Worm (Caenorhabditis elegans) whole organism, young adult: ENCODE data around the gene cest-2.2.

ENCODE experiments used
- B0261.1 ChIP-seq: sonication (generic microtip); optimal IDR thresholded peaks from 2 replicates; lab custom pipeline; 2016; ENCODE audit warnings: mild to moderate bottlenecking, missing genetic modification characterization, moderate library complexity, missing compliant biosample characterization
- C06A6.2 ChIP-seq: fragments of 200-800 bp; sonication (Bioruptor generic); conservative IDR thresholded peaks from 2 replicates; pipeline ENCODE4 v1.3.6; 2022; ENCODE audit warnings: missing genetic modification characterization, missing compliant biosample characterization
- C17E4.6 ChIP-seq: fragments of 200-800 bp; sonication (Bioruptor generic); IDR thresholded peaks from 2 replicates; pipeline ENCODE4 v1.3.6; 2022; ENCODE audit warnings: missing genetic modification reagents, missing genetic modification characterization, missing compliant biosample characterization
- D2030.7 ChIP-seq: fragments of 200-800 bp; sonication (Bioruptor generic); IDR thresholded peaks from 2 replicates; pipeline ENCODE4 v1.3.6; 2022; ENCODE audit warnings: missing genetic modification reagents, missing genetic modification characterization, missing compliant biosample characterization
- F10E7.11 ChIP-seq: sonication (generic microtip); optimal IDR thresholded peaks from 2 replicates; lab custom pipeline; 2017; ENCODE audit warnings: mild to moderate bottlenecking, missing genetic modification characterization, moderate library complexity, missing compliant biosample characterization
- F22D6.2 ChIP-seq: sonication (generic microtip); optimal IDR thresholded peaks from 2 replicates; lab custom pipeline; 2016; ENCODE audit warnings: mild to moderate bottlenecking, missing genetic modification characterization, missing compliant biosample characterization
- F37B4.10 ChIP-seq: fragments of 200-800 bp; sonication (Bioruptor generic); IDR thresholded peaks from 2 replicates; pipeline ENCODE4 v1.3.6; 2022; ENCODE audit warnings: missing genetic modification characterization, missing compliant biosample characterization
- F57C9.4 ChIP-seq: sonication (generic microtip); optimal IDR thresholded peaks from 2 replicates; lab custom pipeline; 2017; ENCODE audit warnings: mild to moderate bottlenecking, missing genetic modification characterization, missing compliant biosample characterization
- K12H6.12 ChIP-seq: fragments of 200-800 bp; sonication (Bioruptor generic); optimal IDR thresholded peaks from 2 replicates; lab custom pipeline; 2018; ENCODE audit warnings: mild to moderate bottlenecking, missing genetic modification characterization, missing compliant biosample characterization
- Y53F4B.3 ChIP-seq: fragments of 200-800 bp; sonication (Bioruptor generic); IDR thresholded peaks from 2 replicates; pipeline ENCODE4 v1.3.6; 2022; ENCODE audit warnings: missing genetic modification reagents, missing genetic modification characterization, missing compliant biosample characterization
- akir-1 ChIP-seq: fragments of 200-800 bp; sonication (Bioruptor generic); optimal IDR thresholded peaks from 2 replicates; lab custom pipeline; 2018; ENCODE audit warnings: mild to moderate bottlenecking, missing genetic modification characterization, moderate library complexity, missing compliant biosample characterization
- ama-1 ChIP-seq, 3 experiments: fragments of 150-350 bp in 1 of 3; sonication (generic microtip) in 2 of 3; optimal IDR thresholded peaks; 2 replicates each; lab custom pipeline; 2014 to 2018; ENCODE audit warnings: missing biosample characterization in 2 of 3, missing genetic modification characterization in 2 of 3, missing genetic modification reagents in 2 of 3
- aptf-3 ChIP-seq: fragments of 200-800 bp; sonication (Bioruptor generic); IDR thresholded peaks from 2 replicates; pipeline ENCODE4 v1.3.6; 2022; ENCODE audit warnings: missing genetic modification characterization, missing compliant biosample characterization
- athp-1 ChIP-seq: sonication (generic microtip); optimal IDR thresholded peaks from 2 replicates; lab custom pipeline; 2017; ENCODE audit warnings: mild to moderate bottlenecking, missing genetic modification characterization, missing compliant biosample characterization
- ceh-100 ChIP-seq: fragments of 200-800 bp; sonication (Bioruptor generic); IDR thresholded peaks from 2 replicates; pipeline ENCODE4 v1.3.6; 2022; ENCODE audit warnings: missing genetic modification reagents, missing genetic modification characterization, missing compliant biosample characterization
- ceh-27 ChIP-seq: fragments of 200-800 bp; sonication (Bioruptor generic); optimal IDR thresholded peaks from 2 replicates; lab custom pipeline; 2018; ENCODE audit warnings: mild to moderate bottlenecking, missing genetic modification characterization, moderate library complexity, missing compliant biosample characterization
- ceh-40 ChIP-seq: fragments of 200-800 bp; sonication (Bioruptor generic); IDR thresholded peaks from 2 replicates; pipeline ENCODE4 v1.3.6; 2022; ENCODE audit warnings: missing genetic modification characterization, missing compliant biosample characterization
- ceh-91 ChIP-seq: fragments of 200-800 bp; sonication (Bioruptor generic); IDR thresholded peaks from 2 replicates; pipeline ENCODE4 v1.3.6; 2022; ENCODE audit warnings: missing genetic modification reagents, missing genetic modification characterization, missing compliant biosample characterization
- dox-1 ChIP-seq: fragments of 200-800 bp; sonication (Bioruptor generic); IDR thresholded peaks from 2 replicates; pipeline ENCODE4 v1.3.6; 2022; ENCODE audit warnings: missing genetic modification reagents, missing genetic modification characterization, missing compliant biosample characterization
- efl-1 ChIP-seq: fragments of 150-350 bp; optimal IDR thresholded peaks from 2 replicates; lab custom pipeline; 2014; ENCODE audit warnings: missing biosample characterization, missing genetic modification reagents, missing genetic modification characterization
- egrh-3 ChIP-seq: fragments of 200-800 bp; sonication (Bioruptor generic); IDR thresholded peaks from 2 replicates; pipeline ENCODE4 v1.3.6; 2022; ENCODE audit warnings: missing genetic modification reagents, missing genetic modification characterization, missing compliant biosample characterization
- ets-4 ChIP-seq: fragments of 200-800 bp; sonication (Bioruptor generic); optimal IDR thresholded peaks from 2 replicates; lab custom pipeline; 2018; ENCODE audit warnings: mild to moderate bottlenecking, missing genetic modification characterization, missing compliant biosample characterization
- gei-17 ChIP-seq: fragments of 200-800 bp; sonication (Bioruptor generic); optimal IDR thresholded peaks from 2 replicates; lab custom pipeline; 2018; ENCODE audit warnings: mild to moderate bottlenecking, missing genetic modification characterization, missing compliant biosample characterization
- him-1 ChIP-seq: sonication (generic microtip); optimal IDR thresholded peaks from 2 replicates; lab custom pipeline; 2016; ENCODE audit warnings: missing genotype, missing genetic modification reagents, missing genetic modification characterization, missing compliant biosample characterization
- lag-1 ChIP-seq: fragments of 200-800 bp; sonication (Bioruptor generic); IDR thresholded peaks from 2 replicates; pipeline ENCODE4 v1.3.6; 2022; ENCODE audit warnings: missing genetic modification reagents, missing genetic modification characterization, missing compliant biosample characterization
- lir-1 ChIP-seq: fragments of 200-800 bp; sonication (Bioruptor generic); conservative IDR thresholded peaks from 2 replicates; pipeline ENCODE4 v1.3.6; 2022; ENCODE audit warnings: missing genetic modification reagents, missing genetic modification characterization, missing compliant biosample characterization
- lsl-1 ChIP-seq: fragments of 200-800 bp; sonication (Bioruptor generic); optimal IDR thresholded peaks from 2 replicates; lab custom pipeline; 2018; ENCODE audit warnings: mild to moderate bottlenecking, missing genetic modification characterization, moderate library complexity, missing compliant biosample characterization
- lsy-27 ChIP-seq: sonication (generic microtip); optimal IDR thresholded peaks from 2 replicates; lab custom pipeline; 2017; ENCODE audit warnings: missing genetic modification characterization, mild to moderate bottlenecking, missing compliant biosample characterization, antibody characterized with exemption, missing genotype, borderline replicate concordance; ENCODE audit not compliant: insufficient read depth
- madf-3 ChIP-seq: fragments of 200-800 bp; sonication (Bioruptor generic); IDR thresholded peaks from 2 replicates; pipeline ENCODE4 v1.3.6; 2022; ENCODE audit warnings: missing genetic modification reagents, missing genetic modification characterization, missing compliant biosample characterization
- madf-8 ChIP-seq: fragments of 200-800 bp; sonication (Bioruptor generic); conservative IDR thresholded peaks from 2 replicates; pipeline ENCODE4 v1.3.6; 2022; ENCODE audit warnings: missing genetic modification reagents, missing genetic modification characterization, missing compliant biosample characterization
- mel-28 ChIP-seq: sonication (generic microtip); optimal IDR thresholded peaks from 2 replicates; lab custom pipeline; 2016; ENCODE audit warnings: borderline replicate concordance, mild to moderate bottlenecking, missing genetic modification characterization, missing compliant biosample characterization
- mes-4 ChIP-seq: sonication (generic microtip); optimal IDR thresholded peaks from 2 replicates; lab custom pipeline; 2016; ENCODE audit warnings: missing genotype, missing genetic modification characterization, missing compliant biosample characterization
- mxl-1 ChIP-seq: sonication (generic microtip); optimal IDR thresholded peaks from 2 replicates; lab custom pipeline; 2016; ENCODE audit warnings: missing genetic modification characterization, missing compliant biosample characterization
- nfya-1 ChIP-seq: sonication (generic microtip); optimal IDR thresholded peaks from 2 replicates; lab custom pipeline; 2017; ENCODE audit warnings: antibody characterized with exemption, missing compliant biosample characterization, missing genetic modification characterization, borderline replicate concordance; ENCODE audit not compliant: insufficient read depth
- nfya-2 ChIP-seq: fragments of 200-800 bp; sonication (Bioruptor generic); IDR thresholded peaks from 2 replicates; pipeline ENCODE4 v1.3.6; 2022; ENCODE audit warnings: missing genetic modification reagents, missing genetic modification characterization, missing compliant biosample characterization
- nhr-120 ChIP-seq: fragments of 200-800 bp; sonication (Bioruptor generic); IDR thresholded peaks from 2 replicates; pipeline ENCODE4 v1.3.6; 2022; ENCODE audit warnings: missing genetic modification characterization, missing compliant biosample characterization
- nhr-80 ChIP-seq: sonication (generic microtip); optimal IDR thresholded peaks from 2 replicates; lab custom pipeline; 2016; ENCODE audit warnings: missing genetic modification characterization, missing compliant biosample characterization
- nhr-90 ChIP-seq: sonication (generic microtip); optimal IDR thresholded peaks from 2 replicates; lab custom pipeline; 2016; ENCODE audit warnings: missing genotype, mild to moderate bottlenecking, missing genetic modification characterization, missing compliant biosample characterization
- pbrm-1 ChIP-seq: fragments of 200-800 bp; sonication (Bioruptor generic); IDR thresholded peaks from 2 replicates; pipeline ENCODE4 v1.3.6; 2022; ENCODE audit warnings: missing genetic modification reagents, missing genetic modification characterization, missing compliant biosample characterization
- rec-8 ChIP-seq, 2 experiments: sonication (generic microtip); optimal IDR thresholded peaks; 2 replicates each; lab custom pipeline; 2016; ENCODE audit warnings: mild to moderate bottlenecking in 2 of 2, missing genetic modification characterization in 2 of 2, missing genetic modification reagents in 2 of 2, missing genotype in 2 of 2, missing biosample characterization in 1 of 2, missing compliant biosample characterization in 1 of 2, moderate library complexity in 1 of 2
- snpc-3.4 ChIP-seq: sonication (generic microtip); optimal IDR thresholded peaks from 2 replicates; lab custom pipeline; 2017; ENCODE audit warnings: missing genetic modification characterization, mild to moderate bottlenecking, missing compliant biosample characterization, antibody characterized with exemption, moderate library complexity, missing genotype, missing genetic modification reagents
- snpc-4 ChIP-seq, 5 experiments: fragments of 150-350 bp in 1 of 5; sonication (generic microtip) in 4 of 5; optimal IDR thresholded peaks; 2 replicates each; lab custom pipeline; 2014 to 2018; ENCODE audit warnings: missing genetic modification characterization in 5 of 5, missing biosample characterization in 3 of 5, antibody characterized with exemption in 2 of 5, mild to moderate bottlenecking in 2 of 5, missing compliant biosample characterization in 2 of 5, missing genotype in 2 of 5, moderate library complexity in 2 of 5, missing genetic modification reagents in 1 of 5
- sptf-2 ChIP-seq: fragments of 200-800 bp; sonication (Bioruptor generic); optimal IDR thresholded peaks from 2 replicates; lab custom pipeline; 2018; ENCODE audit warnings: mild to moderate bottlenecking, missing genetic modification characterization, missing compliant biosample characterization
- zfh-2 ChIP-seq: fragments of 200-800 bp; sonication (Bioruptor generic); conservative IDR thresholded peaks from 2 replicates; pipeline ENCODE4 v1.3.6; 2022; ENCODE audit warnings: missing genetic modification reagents, missing genetic modification characterization, missing compliant biosample characterization
- ztf-22 ChIP-seq: fragments of 200-800 bp; sonication (Bioruptor generic); optimal IDR thresholded peaks from 2 replicates; lab custom pipeline; 2018; ENCODE audit warnings: mild to moderate bottlenecking, missing genetic modification characterization, moderate library complexity, missing compliant biosample characterization
- ztf-26 ChIP-seq: sonication (generic microtip); optimal IDR thresholded peaks from 2 replicates; lab custom pipeline; 2017; ENCODE audit warnings: missing genetic modification characterization, missing compliant biosample characterization
- ztf-28 ChIP-seq: fragments of 200-800 bp; sonication (Bioruptor generic); IDR thresholded peaks from 2 replicates; pipeline ENCODE4 v1.3.6; 2022; ENCODE audit warnings: missing genetic modification reagents, missing genetic modification characterization, missing compliant biosample characterization
- ztf-3 ChIP-seq: fragments of 200-800 bp; sonication (Bioruptor generic); optimal IDR thresholded peaks from 2 replicates; lab custom pipeline; 2018; ENCODE audit warnings: mild to moderate bottlenecking, missing genetic modification characterization, missing compliant biosample characterization

Gene cest-2.2

DNA sequence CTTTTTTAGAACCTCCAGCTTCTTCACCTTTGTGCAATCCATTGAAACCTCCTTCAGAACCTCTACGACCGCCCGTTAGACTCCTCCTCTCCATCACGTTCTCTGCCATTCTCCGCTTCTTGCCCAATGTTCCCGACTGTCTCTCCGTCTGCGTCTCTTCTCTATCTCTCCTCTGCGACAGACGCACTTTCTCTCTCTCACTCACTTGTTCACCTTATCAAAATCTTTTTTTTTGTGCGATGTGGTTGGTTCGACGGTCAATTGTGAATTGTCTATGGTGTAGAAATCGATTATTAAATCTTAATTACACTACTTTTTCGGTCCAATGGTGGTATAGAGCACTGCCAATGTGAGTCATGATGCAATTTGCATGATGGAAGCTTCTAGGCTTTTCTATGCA lies 18.3 kb upstream of the cest-2.2 start, which contains the start of gene atfs-1 (continued):
- TF ChIP-seq sptf-2 (GFP tag; lab: Kevin White, UChicago) = no peak
- TF ChIP-seq nfya-2 (GFP tag; lab: Robert Waterston, UW) = no peak
- no peak for TF ChIP-seq snpc-3.4 (tag; lab: Kevin White, UChicago)
- TF ChIP-seq mxl-1 (tag; lab: Kevin White, UChicago) = no peak
- no peak for TF ChIP-seq ztf-28 (GFP tag; lab: Robert Waterston, UW)
- TF ChIP-seq lir-1 (GFP tag; lab: Robert Waterston, UW) = no peak
- TF ChIP-seq ztf-3 (GFP tag; lab: Kevin White, UChicago) = no peak
- no peak for TF ChIP-seq ceh-100 (GFP tag; lab: Robert Waterston, UW)
- no peak for TF ChIP-seq him-1
- TF ChIP-seq lsl-1 (GFP tag; lab: Kevin White, UChicago) = no peak
- no peak for TF ChIP-seq mes-4 (tag; lab: Kevin White, UChicago)
- TF ChIP-seq mel-28 (tag; lab: Kevin White, UChicago) = no peak
- TF ChIP-seq egrh-3 (GFP tag; lab: Robert Waterston, UW) = peak; percentile 41; the same call in 1 of the 2 replicates
- TF ChIP-seq ceh-91 (GFP tag; lab: Robert Waterston, UW) = no peak
- peak; percentile 59; the same call in 1 of the 2 replicates for TF ChIP-seq pbrm-1 (GFP tag; lab: Robert Waterston, UW)
- TF ChIP-seq K12H6.12 = no peak
- no peak for TF ChIP-seq efl-1 (GFP tag; lab: Kevin White, UChicago)
- no peak for TF ChIP-seq akir-1
- TF ChIP-seq F22D6.2 (tag; lab: Kevin White, UChicago) = no peak
- TF ChIP-seq dox-1 (GFP tag; lab: Robert Waterston, UW) = peak; percentile 41; the same call in 1 of the 2 replicates
- TF ChIP-seq ama-1 (optimal IDR thresholded peaks at IDR 0.05; lab: Kevin White, UChicago) = peak; percentile 81
- TF ChIP-seq ama-1 (GFP tag; optimal IDR thresholded peaks at IDR 0.05; lab: Kevin White, UChicago) = no peak
- no peak for TF ChIP-seq ztf-22 (GFP tag; lab: Kevin White, UChicago)
- TF ChIP-seq nfya-1 = no peak
- TF ChIP-seq ztf-26 (tag; lab: Kevin White, UChicago) = peak; percentile 3
- TF ChIP-seq C17E4.6 (GFP tag; lab: Robert Waterston, UW) = no peak
- TF ChIP-seq snpc-4 (GFP tag; optimal IDR thresholded peaks at IDR 0.05; lab: Kevin White, UChicago) = no peak
- peak in 3 of 4 experiments; percentile 4 to 14 (median 12) for TF ChIP-seq snpc-4 (tag; optimal IDR thresholded peaks at IDR 0.05; lab: Kevin White, UChicago)
- no peak for TF ChIP-seq Y53F4B.3 (GFP tag; lab: Robert Waterston, UW)
- TF ChIP-seq nhr-80 (tag; lab: Kevin White, UChicago) = peak; percentile 97
- TF ChIP-seq ceh-40 (GFP tag; lab: Robert Waterston, UW) = no peak
- TF ChIP-seq madf-3 (GFP tag; lab: Robert Waterston, UW) = no peak
- TF ChIP-seq F57C9.4 (tag; lab: Kevin White, UChicago) = no peak
- no peak for TF ChIP-seq aptf-3 (GFP tag; lab: Robert Waterston, UW)
- TF ChIP-seq lsy-27 (tag; lab: Kevin White, UChicago) = no peak
- no peak for TF ChIP-seq C06A6.2 (GFP tag; lab: Robert Waterston, UW)
- TF ChIP-seq ceh-27 (GFP tag; lab: Kevin White, UChicago) = peak; percentile 42
- TF ChIP-seq gei-17 (GFP tag; lab: Kevin White, UChicago) = no peak
- TF ChIP-seq F10E7.11 (tag; lab: Kevin White, UChicago) = no peak
- no peak for TF ChIP-seq madf-8
- no peak for TF ChIP-seq zfh-2
- peak; percentile 15 for TF ChIP-seq ets-4
- TF ChIP-seq lag-1 (GFP tag; lab: Robert Waterston, UW) = no peak
- no peak for TF ChIP-seq rec-8 (tag; optimal IDR thresholded peaks at IDR 0.05; lab: Kevin White, UChicago)
- TF ChIP-seq nhr-120 = no peak
- no peak for TF ChIP-seq D2030.7
- TF ChIP-seq B0261.1 (tag; lab: Kevin White, UChicago) = no peak
- TF ChIP-seq F37B4.10 (GFP tag; lab: Robert Waterston, UW) = no peak
- TF ChIP-seq nhr-90 (tag; lab: Kevin White, UChicago) = no peak
- no peak for TF ChIP-seq athp-1
